Worm (Caenorhabditis elegans) whole organism, L1 larva: ENCODE data around the gene C14A4.7.

Experiments
- elt-2 ChIP-seq: sonication (generic microtip); optimal IDR thresholded peaks from 2 replicates; lab custom pipeline; 2016; ENCODE audit warnings: missing genetic modification characterization, mild to moderate bottlenecking, inconsistent platforms, missing compliant biosample characterization, missing genetic modification reagents
- nhr-11 ChIP-seq: fragments of 150-350 bp; optimal IDR thresholded peaks from 2 replicates; lab custom pipeline; 2014; ENCODE audit warnings: missing biosample characterization, missing genetic modification characterization
- snpc-4 ChIP-seq: fragments of 150-350 bp; optimal IDR thresholded peaks from 2 replicates; lab custom pipeline; 2014; ENCODE audit warnings: missing biosample characterization, missing genetic modification characterization
- sox-4 ChIP-seq: sonication (generic microtip); optimal IDR thresholded peaks from 2 replicates; lab custom pipeline; 2016; ENCODE audit warnings: missing genetic modification characterization, missing compliant biosample characterization
- unc-62 ChIP-seq: fragments of 150-350 bp; optimal IDR thresholded peaks from 2 replicates; lab custom pipeline; 2014; ENCODE audit warnings: missing biosample characterization, missing genetic modification reagents, missing genetic modification characterization

- TF ChIP-seq sox-4 (tag; lab: Kevin White, UChicago): no peak
- no peak for TF ChIP-seq nhr-11 (tag; lab: Kevin White, UChicago)
- TF ChIP-seq snpc-4 (tag; lab: Kevin White, UChicago): no peak
- TF ChIP-seq elt-2 (tag; lab: Kevin White, UChicago): no peak
- TF ChIP-seq unc-62 (GFP tag; lab: Kevin White, UChicago): no peak
These were observed 47.0 kb upstream of the C14A4.7 start, which contains the start of gene M28.4 for ce11 chrII:10643403-10643802.
